In genomic region chrX:6224225-6225190, dm6 we compare ENCODE assay signal across 1 fruit fly cellular context.
TF ChIP-seq lines count a peak whose summit lies in the region.

sqh (minus strand) TSS chrX:6225140.

TF ChIP-seq in whole organism, embryonic, 481 proteins besides CTCF, POLR2A, EP300 and RAD21 (continued from another document and continues in another):
- TF ChIP-seq Scr (GFP tag; IDR thresholded peaks at IDR 0.05; lab: Robert Waterston, UW; ENCODE audit: partially characterized antibody): no peak
- peak; percentile 84 for TF ChIP-seq Optix (GFP tag; IDR thresholded peaks at IDR 0.05; lab: Robert Waterston, UW)
- TF ChIP-seq CG5953 (GFP tag; IDR thresholded peaks at IDR 0.05; lab: Robert Waterston, UW): peak; percentile 77
- peak; percentile 62; the same call in 1 of the 2 replicates for TF ChIP-seq dimm (GFP tag; IDR thresholded peaks at IDR 0.05; lab: Robert Waterston, UW)
- peak; percentile 79 for TF ChIP-seq CG8359 (GFP tag; optimal IDR thresholded peaks at IDR 0.05; lab: Kevin White, UChicago; ENCODE audit: borderline replicate concordance)
- TF ChIP-seq nom (GFP tag; optimal IDR thresholded peaks at IDR 0.05; lab: Kevin White, UChicago): peak; percentile 70
- TF ChIP-seq fru (optimal IDR thresholded peaks at IDR 0.05; lab: Kevin White, UChicago): no peak
- peak; percentile 71 for TF ChIP-seq E2f2 (GFP tag; IDR thresholded peaks at IDR 0.05; lab: Robert Waterston, UW)
- no peak for TF ChIP-seq dmrt99B (tag; optimal IDR thresholded peaks at IDR 0.05; lab: Kevin White, UChicago)
- no peak for TF ChIP-seq pfk (GFP tag; optimal IDR thresholded peaks at IDR 0.05; lab: Kevin White, UChicago)
- TF ChIP-seq Fer2 (tag; optimal IDR thresholded peaks at IDR 0.05; lab: Kevin White, UChicago): peak; percentile 78
- no peak for TF ChIP-seq h (optimal IDR thresholded peaks at IDR 0.05; lab: Kevin White, UChicago)
- peak; percentile 81 for TF ChIP-seq Ravus (GFP tag; IDR thresholded peaks at IDR 0.05; lab: Robert Waterston, UW)
- no peak for TF ChIP-seq vnd (GFP tag; IDR thresholded peaks at IDR 0.05; lab: Robert Waterston, UW; ENCODE audit: partially characterized antibody)
- peak; percentile 88 for TF ChIP-seq ci (GFP tag; IDR thresholded peaks at IDR 0.05; lab: Robert Waterston, UW)
- peak; percentile 78 for TF ChIP-seq salm (tag; optimal IDR thresholded peaks at IDR 0.05; lab: Kevin White, UChicago)
- TF ChIP-seq CG13624 (GFP tag; optimal IDR thresholded peaks at IDR 0.05; lab: Kevin White, UChicago): peak; percentile 37
- peak; percentile 83 for TF ChIP-seq Vsx1 (GFP tag; optimal IDR thresholded peaks at IDR 0.05; lab: Kevin White, UChicago)
- TF ChIP-seq CG12744 (GFP tag; optimal IDR thresholded peaks at IDR 0.05; lab: Kevin White, UChicago): peak; percentile 44
- peak; percentile 39 for TF ChIP-seq CG6654 (GFP tag; optimal IDR thresholded peaks at IDR 0.05; lab: Kevin White, UChicago)
- peak; percentile 87; the same call in 1 of the 3 replicates for TF ChIP-seq so (GFP tag; IDR thresholded peaks at IDR 0.05; lab: Robert Waterston, UW)
- peak; percentile 3 for TF ChIP-seq Mes4 (GFP tag; optimal IDR thresholded peaks at IDR 0.05; lab: Kevin White, UChicago)
- peak; percentile 38 for TF ChIP-seq CG17802 (tag; optimal IDR thresholded peaks at IDR 0.05; lab: Kevin White, UChicago)
- peak; percentile 75 for TF ChIP-seq lbe (GFP tag; optimal IDR thresholded peaks at IDR 0.05; lab: Kevin White, UChicago)
- peak; percentile 89 for TF ChIP-seq CG32767 (GFP tag; IDR thresholded peaks at IDR 0.05; lab: Robert Waterston, UW)
- TF ChIP-seq Dp (GFP tag; optimal IDR thresholded peaks at IDR 0.05; lab: Kevin White, UChicago): no peak
- TF ChIP-seq Awh (GFP tag; IDR thresholded peaks at IDR 0.05; lab: Robert Waterston, UW): peak; percentile 76
- no peak for TF ChIP-seq nerfin-2 (GFP tag; IDR thresholded peaks at IDR 0.05; lab: Robert Waterston, UW; ENCODE audit: partially characterized antibody)
- no peak for TF ChIP-seq fu2 (GFP tag; optimal IDR thresholded peaks at IDR 0.05; lab: Kevin White, UChicago)
- TF ChIP-seq pho (GFP tag; optimal IDR thresholded peaks at IDR 0.05; lab: Kevin White, UChicago): peak; percentile 56
- TF ChIP-seq al (GFP tag; IDR thresholded peaks at IDR 0.05; lab: Robert Waterston, UW): peak; percentile 83
- TF ChIP-seq CG34224 (GFP tag; IDR thresholded peaks at IDR 0.05; lab: Robert Waterston, UW; ENCODE audit: partially characterized antibody): peak; percentile 29; the same call in 2 of the 3 replicates
- TF ChIP-seq CG16815 (GFP tag; optimal IDR thresholded peaks at IDR 0.05; lab: Kevin White, UChicago): peak; percentile 89
- TF ChIP-seq Spps (tag; optimal IDR thresholded peaks at IDR 0.05; lab: Kevin White, UChicago): peak; percentile 36
- peak; percentile 51 for TF ChIP-seq CG13123 (GFP tag; optimal IDR thresholded peaks at IDR 0.05; lab: Kevin White, UChicago)
- TF ChIP-seq CG8089 (GFP tag; optimal IDR thresholded peaks at IDR 0.05; lab: Kevin White, UChicago): peak; percentile 21
- TF ChIP-seq CG12104 (GFP tag; optimal IDR thresholded peaks at IDR 0.05; lab: Kevin White, UChicago): peak; percentile 78
- peak; percentile 87 for TF ChIP-seq CG3407 (GFP tag; optimal IDR thresholded peaks at IDR 0.05; lab: Kevin White, UChicago)
- TF ChIP-seq CG3281 (GFP tag; optimal IDR thresholded peaks at IDR 0.05; lab: Kevin White, UChicago): peak; percentile 83
- peak; percentile 60 for TF ChIP-seq CG8290 (GFP tag; optimal IDR thresholded peaks at IDR 0.05; lab: Kevin White, UChicago)
- peak in 1 of 2 experiments; percentile 55 for TF ChIP-seq CG8290 (tag; optimal IDR thresholded peaks at IDR 0.05; lab: Kevin White, UChicago)
- TF ChIP-seq kni (GFP tag; optimal IDR thresholded peaks at IDR 0.05; lab: Kevin White, UChicago): peak; percentile 85
- peak; percentile 88 for TF ChIP-seq CG11723 (GFP tag; optimal IDR thresholded peaks at IDR 0.05; lab: Kevin White, UChicago)
- TF ChIP-seq Deaf1 (tag; optimal IDR thresholded peaks at IDR 0.05; lab: Kevin White, UChicago): peak; percentile 55
- TF ChIP-seq CG32772 (GFP tag; IDR thresholded peaks at IDR 0.05; lab: Robert Waterston, UW): peak; percentile 87
- TF ChIP-seq tll (GFP tag; optimal IDR thresholded peaks at IDR 0.05; lab: Kevin White, UChicago): peak in 1 of 2 experiments; percentile 8
- no peak for TF ChIP-seq HLH4C (GFP tag; IDR thresholded peaks at IDR 0.05; lab: Robert Waterston, UW; ENCODE audit: partially characterized antibody)
- TF ChIP-seq grn (GFP tag; optimal IDR thresholded peaks at IDR 0.05; lab: Kevin White, UChicago): peak; percentile 22
- peak; percentile 78 for TF ChIP-seq CG12942 (GFP tag; optimal IDR thresholded peaks at IDR 0.05; lab: Kevin White, UChicago)
- peak; percentile 76 for TF ChIP-seq CG6854 (GFP tag; optimal IDR thresholded peaks at IDR 0.05; lab: Kevin White, UChicago)
- TF ChIP-seq B-H1 (GFP tag; IDR thresholded peaks at IDR 0.05; lab: Robert Waterston, UW): peak; percentile 70; the same call in 2 of the 3 replicates
- peak; percentile 85 for TF ChIP-seq lilli (GFP tag; optimal IDR thresholded peaks at IDR 0.05; lab: Kevin White, UChicago)
- peak; percentile 3 for TF ChIP-seq tx (GFP tag; optimal IDR thresholded peaks at IDR 0.05; lab: Kevin White, UChicago)
- peak; percentile 86 for TF ChIP-seq Sox102F (GFP tag; optimal IDR thresholded peaks at IDR 0.05; lab: Kevin White, UChicago)
- TF ChIP-seq pan (optimal IDR thresholded peaks at IDR 0.05; lab: Kevin White, UChicago): no peak
- TF ChIP-seq pan (GFP tag; optimal IDR thresholded peaks at IDR 0.05 in 1 of 2, IDR thresholded peaks at IDR 0.05 in 1 of 2): peak in 1 of 2 experiments; percentile 87
- no peak for TF ChIP-seq pzg (GFP tag; optimal IDR thresholded peaks at IDR 0.05; lab: Kevin White, UChicago)
- peak; percentile 72 for TF ChIP-seq ham (GFP tag; IDR thresholded peaks at IDR 0.05; lab: Robert Waterston, UW)
- TF ChIP-seq unpg (GFP tag; optimal IDR thresholded peaks at IDR 0.05; lab: Kevin White, UChicago): peak; percentile 87
- peak; percentile 79 for TF ChIP-seq gsb (GFP tag; IDR thresholded peaks at IDR 0.05; lab: Robert Waterston, UW)
- peak; percentile 81 for TF ChIP-seq CG2875 (GFP tag; optimal IDR thresholded peaks at IDR 0.05; lab: Kevin White, UChicago)
- TF ChIP-seq lab (GFP tag; optimal IDR thresholded peaks at IDR 0.05; lab: Kevin White, UChicago): peak; percentile 91
- TF ChIP-seq CG31224 (GFP tag; IDR thresholded peaks at IDR 0.05; lab: Robert Waterston, UW): peak; percentile 83
- peak; percentile 26 for TF ChIP-seq CG4617 (GFP tag; optimal IDR thresholded peaks at IDR 0.05; lab: Kevin White, UChicago; ENCODE audit: borderline replicate concordance)
- peak; percentile 68 for TF ChIP-seq CG17912 (GFP tag; optimal IDR thresholded peaks at IDR 0.05; lab: Kevin White, UChicago)
- no peak; the same call in 2 of the 3 replicates for TF ChIP-seq sr (GFP tag; IDR thresholded peaks at IDR 0.05; lab: Robert Waterston, UW)
- TF ChIP-seq bsh (GFP tag; optimal IDR thresholded peaks at IDR 0.05; lab: Kevin White, UChicago): peak; percentile 72 to 86
- TF ChIP-seq CG8924 (tag; optimal IDR thresholded peaks at IDR 0.05; lab: Kevin White, UChicago): peak; percentile 91
- TF ChIP-seq cas (GFP tag; IDR thresholded peaks at IDR 0.05; lab: Robert Waterston, UW): peak; percentile 55; the same call in 1 of the 2 replicates
- peak; percentile 88 for TF ChIP-seq CG2712 (tag; optimal IDR thresholded peaks at IDR 0.05; lab: Kevin White, UChicago)
- TF ChIP-seq CG7372 (GFP tag; IDR thresholded peaks at IDR 0.05; lab: Robert Waterston, UW): peak; percentile 87
- peak; percentile 95 for TF ChIP-seq CG6689 (GFP tag; IDR thresholded peaks at IDR 0.05; lab: Robert Waterston, UW)
- 0 out of 2 replicates have a peak, but pooled peaks have one; percentile 17 for TF ChIP-seq crol (GFP tag; IDR thresholded peaks at IDR 0.05; lab: Robert Waterston, UW)
- peak; percentile 90 for TF ChIP-seq stc (GFP tag; IDR thresholded peaks at IDR 0.05; lab: Robert Waterston, UW)
- no peak for TF ChIP-seq NC2β (GFP tag; optimal IDR thresholded peaks at IDR 0.05; lab: Kevin White, UChicago)
- peak; percentile 81 for TF ChIP-seq CG6683 (GFP tag; optimal IDR thresholded peaks at IDR 0.05; lab: Kevin White, UChicago)
- no peak for TF ChIP-seq TFAM (GFP tag; optimal IDR thresholded peaks at IDR 0.05; lab: Kevin White, UChicago)
- peak; percentile 57 for TF ChIP-seq sqz (GFP tag; optimal IDR thresholded peaks at IDR 0.05; lab: Kevin White, UChicago)
- TF ChIP-seq Abd-B (GFP tag; optimal IDR thresholded peaks at IDR 0.05; lab: Kevin White, UChicago): peak; percentile 85
- TF ChIP-seq mam (GFP tag; optimal IDR thresholded peaks at IDR 0.05; lab: Kevin White, UChicago): peak; percentile 54
- peak; percentile 71 for TF ChIP-seq Max (GFP tag; optimal IDR thresholded peaks at IDR 0.05; lab: Kevin White, UChicago)
- TF ChIP-seq Fer1 (GFP tag; optimal IDR thresholded peaks at IDR 0.05; lab: Kevin White, UChicago): peak; percentile 91
- TF ChIP-seq CG31441 (GFP tag; IDR thresholded peaks at IDR 0.05; lab: Robert Waterston, UW): peak; percentile 77
- TF ChIP-seq CG14710 (tag; optimal IDR thresholded peaks at IDR 0.05; lab: Kevin White, UChicago): peak; percentile 71
- no peak for TF ChIP-seq Jarid2 (GFP tag; optimal IDR thresholded peaks at IDR 0.05; lab: Kevin White, UChicago)
- TF ChIP-seq CG11247 (GFP tag; IDR thresholded peaks at IDR 0.05; lab: Robert Waterston, UW): peak; percentile 74
- TF ChIP-seq trem (tag; optimal IDR thresholded peaks at IDR 0.05; lab: Kevin White, UChicago): peak; percentile 55
- TF ChIP-seq Usf (GFP tag; optimal IDR thresholded peaks at IDR 0.05; lab: Kevin White, UChicago): peak; percentile 80
- no peak for TF ChIP-seq CG10565 (GFP tag; optimal IDR thresholded peaks at IDR 0.05; lab: Kevin White, UChicago)
- peak; percentile 83 for TF ChIP-seq cwo (GFP tag; optimal IDR thresholded peaks at IDR 0.05; lab: Kevin White, UChicago)
- TF ChIP-seq CG15073 (GFP tag; optimal IDR thresholded peaks at IDR 0.05; lab: Kevin White, UChicago): peak; percentile 67
- peak; percentile 24 for TF ChIP-seq CG17186 (GFP tag; optimal IDR thresholded peaks at IDR 0.05; lab: Kevin White, UChicago)
- TF ChIP-seq CG3726 (GFP tag; IDR thresholded peaks at IDR 0.05; lab: Robert Waterston, UW): peak; percentile 82
- peak; percentile 78 for TF ChIP-seq CG15601 (tag; optimal IDR thresholded peaks at IDR 0.05; lab: Kevin White, UChicago)
- no peak for TF ChIP-seq CG1792 (GFP tag; optimal IDR thresholded peaks at IDR 0.05; lab: Kevin White, UChicago)
- TF ChIP-seq CG12299 (tag; optimal IDR thresholded peaks at IDR 0.05; lab: Kevin White, UChicago): peak; percentile 82
- TF ChIP-seq Dref (GFP tag; IDR thresholded peaks at IDR 0.05; lab: Robert Waterston, UW): 0 out of 2 replicates have a peak, but pooled peaks have one; percentile 19
- peak; percentile 93 for TF ChIP-seq CG15269 (tag; optimal IDR thresholded peaks at IDR 0.05; lab: Kevin White, UChicago)
- peak; percentile 91 for TF ChIP-seq Hmr (GFP tag; optimal IDR thresholded peaks at IDR 0.05; lab: Kevin White, UChicago)
- peak; percentile 78 for TF ChIP-seq Asciz (GFP tag; optimal IDR thresholded peaks at IDR 0.05; lab: Kevin White, UChicago)
- TF ChIP-seq ap (GFP tag; IDR thresholded peaks at IDR 0.05; lab: Robert Waterston, UW): peak; percentile 78
- peak; percentile 75 for TF ChIP-seq CG6765 (GFP tag; optimal IDR thresholded peaks at IDR 0.05; lab: Kevin White, UChicago)
- TF ChIP-seq mirr (GFP tag; optimal IDR thresholded peaks at IDR 0.05; lab: Kevin White, UChicago): peak; percentile 61
- peak; percentile 73; the same call in 1 of the 2 replicates for TF ChIP-seq toy (GFP tag; IDR thresholded peaks at IDR 0.05; lab: Robert Waterston, UW)
- TF ChIP-seq gfzf (GFP tag; optimal IDR thresholded peaks at IDR 0.05; lab: Kevin White, UChicago): no peak
- TF ChIP-seq ara (GFP tag; IDR thresholded peaks at IDR 0.05; lab: Robert Waterston, UW): peak; percentile 86
- peak; percentile 43 for TF ChIP-seq Antp (GFP tag; optimal IDR thresholded peaks at IDR 0.05; lab: Kevin White, UChicago)
- TF ChIP-seq CG34422 (GFP tag; IDR thresholded peaks at IDR 0.05; lab: Robert Waterston, UW): peak; percentile 88
- peak; percentile 44; the same call in 1 of the 2 replicates for TF ChIP-seq Doc2 (GFP tag; IDR thresholded peaks at IDR 0.05; lab: Robert Waterston, UW)
- TF ChIP-seq insv (GFP tag; optimal IDR thresholded peaks at IDR 0.05; lab: Kevin White, UChicago): peak in 1 of 2 experiments; percentile 58
- TF ChIP-seq CG18619 (GFP tag; optimal IDR thresholded peaks at IDR 0.05; lab: Kevin White, UChicago): peak; percentile 93
- peak; percentile 74 for TF ChIP-seq CG2202 (tag; optimal IDR thresholded peaks at IDR 0.05; lab: Kevin White, UChicago)
- TF ChIP-seq lola (GFP tag; optimal IDR thresholded peaks at IDR 0.05; lab: Kevin White, UChicago): peak in 1 of 3 experiments; percentile 84
- TF ChIP-seq CG2116 (GFP tag; optimal IDR thresholded peaks at IDR 0.05; lab: Kevin White, UChicago): peak; percentile 56
- peak; percentile 90 for TF ChIP-seq CG7556 (GFP tag; optimal IDR thresholded peaks at IDR 0.05; lab: Kevin White, UChicago)
- TF ChIP-seq CG12155 (GFP tag; optimal IDR thresholded peaks at IDR 0.05; lab: Kevin White, UChicago): peak; percentile 59
- peak; percentile 55 for TF ChIP-seq CG33213 (GFP tag; optimal IDR thresholded peaks at IDR 0.05; lab: Kevin White, UChicago)
- peak; percentile 91 for TF ChIP-seq sob (GFP tag; IDR thresholded peaks at IDR 0.05; lab: Robert Waterston, UW)
- TF ChIP-seq disco-r (GFP tag; optimal IDR thresholded peaks at IDR 0.05; lab: Kevin White, UChicago): peak; percentile 46
- peak; percentile 80 for TF ChIP-seq ase (GFP tag; IDR thresholded peaks at IDR 0.05; lab: Robert Waterston, UW)
- no peak for TF ChIP-seq hb (GFP tag; IDR thresholded peaks at IDR 0.05; lab: Robert Waterston, UW; ENCODE audit: partially characterized antibody)
- peak; percentile 19 for TF ChIP-seq repo (GFP tag; optimal IDR thresholded peaks at IDR 0.05; lab: Kevin White, UChicago)
- peak; percentile 84 for TF ChIP-seq nau (GFP tag; optimal IDR thresholded peaks at IDR 0.05; lab: Kevin White, UChicago)
- peak; percentile 91 for TF ChIP-seq Gug (GFP tag; IDR thresholded peaks at IDR 0.05; lab: Robert Waterston, UW)
- TF ChIP-seq kah (GFP tag; optimal IDR thresholded peaks at IDR 0.05; lab: Kevin White, UChicago): peak; percentile 77
- no peak for TF ChIP-seq emc (GFP tag; optimal IDR thresholded peaks at IDR 0.05; lab: Kevin White, UChicago)
- TF ChIP-seq CG32532 (GFP tag; IDR thresholded peaks at IDR 0.05; lab: Robert Waterston, UW): peak; percentile 92
- TF ChIP-seq Chrac-16 (GFP tag; optimal IDR thresholded peaks at IDR 0.05; lab: Kevin White, UChicago): peak; percentile 82
- no peak for TF ChIP-seq Tbp (GFP tag; optimal IDR thresholded peaks at IDR 0.05; lab: Kevin White, UChicago)
